Worm (Caenorhabditis elegans) whole organism, L4 larva: ENCODE data around the gene F27D9.7.

Experiments
- F37D6.2 ChIP-seq: sonication (generic microtip); optimal IDR thresholded peaks from 2 replicates; lab custom pipeline; 2016; ENCODE audit warnings: mild to moderate bottlenecking, missing genetic modification characterization, missing compliant biosample characterization
- T20F7.1 ChIP-seq: fragments of 200-800 bp; sonication (Bioruptor generic); optimal IDR thresholded peaks from 2 replicates; lab custom pipeline; 2018; ENCODE audit warnings: mild to moderate bottlenecking, missing genetic modification characterization, missing compliant biosample characterization
- mdl-1 ChIP-seq, 2 experiments: fragments of 150-350 bp in 1 of 2; sonication (generic microtip) in 1 of 2; optimal IDR thresholded peaks; 2 replicates each; lab custom pipeline; 2014 to 2017; ENCODE audit warnings: missing biosample characterization in 2 of 2, missing genetic modification characterization in 2 of 2
- unc-39 ChIP-seq: sonication (generic microtip); optimal IDR thresholded peaks from 2 replicates; lab custom pipeline; 2017; ENCODE audit warnings: missing biosample characterization, missing genetic modification characterization

DNA sequence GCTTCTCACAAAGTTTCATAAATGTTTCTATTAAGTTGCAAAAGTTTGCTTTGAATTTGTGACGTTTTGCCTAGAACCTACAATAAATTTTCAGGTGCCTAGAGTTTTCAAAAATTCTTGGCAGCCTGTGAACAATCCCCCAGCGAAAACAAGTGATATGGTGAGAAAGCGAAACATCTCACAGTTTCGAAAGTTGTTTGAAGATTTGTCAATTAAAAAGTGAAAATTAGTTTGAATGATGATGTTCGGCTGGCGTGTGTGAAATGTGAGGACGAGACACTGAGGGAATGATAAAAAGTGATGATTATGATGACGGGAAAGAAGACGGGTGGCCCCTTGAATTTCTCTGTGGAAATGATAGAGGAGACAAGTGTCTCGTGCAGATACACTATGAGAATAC lies 31.8 kb downstream of the F27D9.7 start:
- TF ChIP-seq F37D6.2 (tag; lab: Kevin White, UChicago) (no peak), T20F7.1 (GFP tag; lab: Kevin White, UChicago) (no peak), unc-39 (tag; lab: Kevin White, UChicago) (no peak), mdl-1 (tag; optimal IDR thresholded peaks at IDR 0.05; lab: Kevin White, UChicago) (no peak)
